Worm (Caenorhabditis elegans) whole organism, L4 larva: ENCODE measurements around the gene R03G8.6.
A peak's percentile ranks its signal among the peaks of the same experiment; 100 is the strongest.

Experiments
- D1046.2 ChIP-seq: fragments of 200-800 bp; sonication (Bioruptor generic); IDR thresholded peaks from 2 replicates; pipeline ENCODE4 v1.3.6; 2022; ENCODE audit warnings: missing genetic modification characterization, missing compliant biosample characterization
- F10B5.3 ChIP-seq: sonication (generic microtip); optimal IDR thresholded peaks from 2 replicates; lab custom pipeline; 2016; ENCODE audit warnings: mild to moderate bottlenecking, missing genetic modification characterization, missing compliant biosample characterization
- F37D6.2 ChIP-seq: sonication (generic microtip); optimal IDR thresholded peaks from 2 replicates; lab custom pipeline; 2016; ENCODE audit warnings: mild to moderate bottlenecking, missing genetic modification characterization, missing compliant biosample characterization
- R02D3.7 ChIP-seq: fragments of 150-350 bp; sonication (generic microtip); optimal IDR thresholded peaks from 3 replicates; lab custom pipeline; 2014; ENCODE audit warnings: missing biosample characterization, missing genetic modification characterization
- T26A8.4 ChIP-seq: fragments of 200-800 bp; sonication (Bioruptor generic); IDR thresholded peaks from 2 replicates; pipeline ENCODE4 v1.3.6; 2022; ENCODE audit warnings: missing genetic modification characterization, missing compliant biosample characterization
- Y48G9A.11 ChIP-seq: fragments of 200-800 bp; sonication (Bioruptor generic); IDR thresholded peaks from 2 replicates; pipeline ENCODE4 v1.3.6; 2022; ENCODE audit warnings: missing genetic modification reagents, missing genetic modification characterization, missing compliant biosample characterization
- Y75B8A.6 ChIP-seq: fragments of 200-800 bp; sonication (Bioruptor generic); IDR thresholded peaks from 2 replicates; pipeline ENCODE4 v1.3.6; 2022; ENCODE audit warnings: missing genetic modification reagents, missing genetic modification characterization, missing compliant biosample characterization
- aha-1 ChIP-seq: fragments of 150-350 bp; peaks from one replicate; lab custom pipeline; 2014; ENCODE audit warnings: missing biosample characterization, missing genetic modification characterization
- arid-1 ChIP-seq: fragments of 200-800 bp; sonication (Bioruptor generic); conservative IDR thresholded peaks from 2 replicates; pipeline ENCODE4 v1.3.6; 2022; ENCODE audit warnings: missing genetic modification reagents, missing genetic modification characterization, missing compliant biosample characterization
- ceh-20 ChIP-seq: fragments of 200-800 bp; sonication (Bioruptor generic); IDR thresholded peaks from 2 replicates; pipeline ENCODE4 v1.3.6; 2022; ENCODE audit warnings: missing genetic modification reagents, missing genetic modification characterization, missing compliant biosample characterization
- ceh-28 ChIP-seq: fragments of 150-350 bp; optimal IDR thresholded peaks from 2 replicates; lab custom pipeline; 2014; ENCODE audit warnings: missing biosample characterization, missing genetic modification reagents, missing genetic modification characterization
- ceh-62 ChIP-seq: sonication (generic microtip); optimal IDR thresholded peaks from 2 replicates; lab custom pipeline; 2017; ENCODE audit warnings: missing biosample characterization, missing genetic modification characterization
- ceh-82 ChIP-seq: sonication (generic microtip); optimal IDR thresholded peaks from 2 replicates; lab custom pipeline; 2017; ENCODE audit warnings: missing biosample characterization, missing genetic modification characterization
- cey-2 ChIP-seq: sonication (generic microtip); optimal IDR thresholded peaks from 3 replicates; lab custom pipeline; 2017; ENCODE audit warnings: missing genetic modification characterization, mild to moderate bottlenecking, missing compliant biosample characterization, antibody characterized with exemption, borderline replicate concordance; ENCODE audit not compliant: insufficient read depth
- daf-12 ChIP-seq: fragments of 150-350 bp; optimal IDR thresholded peaks from 2 replicates; lab custom pipeline; 2014; ENCODE audit warnings: missing biosample characterization, missing genetic modification reagents, missing genetic modification characterization
- daf-8 ChIP-seq: fragments of 200-800 bp; sonication (Bioruptor generic); IDR thresholded peaks from 2 replicates; pipeline ENCODE4 v1.3.6; 2022; ENCODE audit warnings: missing genetic modification characterization, missing compliant biosample characterization
- dmd-9 ChIP-seq: fragments of 200-800 bp; sonication (Bioruptor generic); IDR thresholded peaks from 2 replicates; pipeline ENCODE4 v1.3.6; 2022; ENCODE audit warnings: missing genetic modification reagents, missing genetic modification characterization, missing compliant biosample characterization
- dpl-1 ChIP-seq: fragments of 150-350 bp; optimal IDR thresholded peaks from 2 replicates; lab custom pipeline; 2014; ENCODE audit warnings: missing biosample characterization, missing genetic modification reagents, missing genetic modification characterization
- fos-1 ChIP-seq: fragments of 150-350 bp; optimal IDR thresholded peaks from 2 replicates; lab custom pipeline; 2014; ENCODE audit warnings: missing biosample characterization, missing genetic modification characterization
- hif-1 ChIP-seq, 2 experiments: sonication (generic microtip); optimal IDR thresholded peaks; 2 replicates each; lab custom pipeline; 2016 to 2017; ENCODE audit warnings: missing compliant biosample characterization in 2 of 2, missing genetic modification characterization in 2 of 2, missing genetic modification reagents in 2 of 2, missing genotype in 2 of 2, mild to moderate bottlenecking in 1 of 2
- hlh-11 ChIP-seq: fragments of 200-800 bp; sonication (Bioruptor generic); optimal IDR thresholded peaks from 2 replicates; lab custom pipeline; 2018; ENCODE audit warnings: mild to moderate bottlenecking, missing genetic modification characterization, missing compliant biosample characterization
- hmg-1.1 ChIP-seq: fragments of 200-800 bp; sonication (Bioruptor generic); IDR thresholded peaks from 2 replicates; pipeline ENCODE4 v1.3.6; 2022; ENCODE audit warnings: missing genetic modification reagents, missing genetic modification characterization, missing compliant biosample characterization
- jun-1 ChIP-seq: fragments of 150-350 bp; optimal IDR thresholded peaks from 2 replicates; lab custom pipeline; 2014; ENCODE audit warnings: missing biosample characterization, missing genetic modification reagents, missing genetic modification characterization
- lin-1 ChIP-seq: fragments of 200-800 bp; sonication (Bioruptor generic); IDR thresholded peaks from 2 replicates; pipeline ENCODE4 v1.3.6; 2022; ENCODE audit warnings: missing genetic modification reagents, missing genetic modification characterization, missing compliant biosample characterization
- lsy-2 ChIP-seq, 2 experiments: fragments of 150-350 bp in 1 of 2; sonication (generic microtip) in 1 of 2; optimal IDR thresholded peaks; 2 replicates each; lab custom pipeline; 2014 to 2017; ENCODE audit warnings: missing biosample characterization in 2 of 2, missing genetic modification characterization in 2 of 2
- madf-5 ChIP-seq, 2 experiments: fragments of 200-800 bp; sonication (Bioruptor generic); IDR thresholded peaks; 2 replicates each; pipeline ENCODE4 v1.3.6; 2022; ENCODE audit warnings: missing compliant biosample characterization in 2 of 2, missing genetic modification characterization in 2 of 2
- mdl-1 ChIP-seq, 2 experiments: fragments of 150-350 bp in 1 of 2; sonication (generic microtip) in 1 of 2; optimal IDR thresholded peaks; 2 replicates each; lab custom pipeline; 2014 to 2017; ENCODE audit warnings: missing biosample characterization in 2 of 2, missing genetic modification characterization in 2 of 2
- mdt-29 ChIP-seq: fragments of 200-800 bp; sonication (Bioruptor generic); IDR thresholded peaks from 2 replicates; pipeline ENCODE4 v1.3.6; 2022; ENCODE audit warnings: missing genetic modification reagents, missing genetic modification characterization, missing compliant biosample characterization
- mep-1 ChIP-seq: fragments of 150-350 bp; sonication (generic microtip); optimal IDR thresholded peaks from 3 replicates; lab custom pipeline; 2014; ENCODE audit warnings: missing biosample characterization, missing genetic modification characterization
- mes-2 ChIP-seq: sonication (generic microtip); optimal IDR thresholded peaks from 2 replicates; lab custom pipeline; 2016; ENCODE audit warnings: missing genotype, mild to moderate bottlenecking, missing genetic modification characterization, missing compliant biosample characterization; ENCODE audit not compliant: poor library complexity, severe bottlenecking
- nhr-102 ChIP-seq: sonication (generic microtip); optimal IDR thresholded peaks from 2 replicates; lab custom pipeline; 2016; ENCODE audit warnings: mild to moderate bottlenecking, missing genetic modification characterization, moderate library complexity, missing compliant biosample characterization
- nhr-42 ChIP-seq: fragments of 200-800 bp; sonication (Bioruptor generic); IDR thresholded peaks from 2 replicates; pipeline ENCODE4 v1.3.6; 2022; ENCODE audit warnings: missing genetic modification characterization, missing compliant biosample characterization
- nhr-48 ChIP-seq: sonication (generic microtip); optimal IDR thresholded peaks from 2 replicates; lab custom pipeline; 2016; ENCODE audit warnings: mild to moderate bottlenecking, missing genetic modification characterization, missing compliant biosample characterization
- nhr-6 ChIP-seq: fragments of 150-350 bp; optimal IDR thresholded peaks from 2 replicates; lab custom pipeline; 2014; ENCODE audit warnings: missing biosample characterization, missing genetic modification characterization
- php-3 ChIP-seq: fragments of 200-800 bp; sonication (Bioruptor generic); IDR thresholded peaks from 2 replicates; pipeline ENCODE4 v1.3.6; 2022; ENCODE audit warnings: missing genetic modification reagents, missing genetic modification characterization, missing compliant biosample characterization
- pqm-1 ChIP-seq: sonication (generic microtip); optimal IDR thresholded peaks from 2 replicates; lab custom pipeline; 2017; ENCODE audit warnings: missing biosample characterization, missing genetic modification characterization
- rbr-2 ChIP-seq: sonication (generic microtip); optimal IDR thresholded peaks from 2 replicates; lab custom pipeline; 2016; ENCODE audit warnings: missing genotype, missing genetic modification characterization, missing compliant biosample characterization
- set-16 ChIP-seq: fragments of 200-800 bp; sonication (Bioruptor generic); IDR thresholded peaks from 2 replicates; pipeline ENCODE4 v1.3.6; 2022; ENCODE audit warnings: missing genetic modification reagents, missing genetic modification characterization, missing compliant biosample characterization
- spr-1 ChIP-seq: sonication (generic microtip); optimal IDR thresholded peaks from 2 replicates; lab custom pipeline; 2016; ENCODE audit warnings: mild to moderate bottlenecking, missing genetic modification characterization, missing compliant biosample characterization
- tag-97 ChIP-seq: fragments of 200-800 bp; sonication (Bioruptor generic); IDR thresholded peaks from 2 replicates; pipeline ENCODE4 v1.3.6; 2022; ENCODE audit warnings: missing genetic modification characterization, missing compliant biosample characterization
- tra-1 ChIP-seq: fragments of 200-800 bp; sonication (Bioruptor generic); IDR thresholded peaks from 2 replicates; pipeline ENCODE4 v1.3.6; 2022; ENCODE audit warnings: missing genetic modification reagents, missing genetic modification characterization, missing compliant biosample characterization
- unc-39 ChIP-seq: sonication (generic microtip); optimal IDR thresholded peaks from 2 replicates; lab custom pipeline; 2017; ENCODE audit warnings: missing biosample characterization, missing genetic modification characterization
- vab-7 ChIP-seq: fragments of 200-800 bp; sonication (Bioruptor generic); IDR thresholded peaks from 2 replicates; pipeline ENCODE4 v1.3.6; 2022; ENCODE audit warnings: missing genetic modification reagents, missing genetic modification characterization, missing compliant biosample characterization
- zag-1 ChIP-seq: fragments of 150-350 bp; optimal IDR thresholded peaks from 2 replicates; lab custom pipeline; 2014; ENCODE audit warnings: missing biosample characterization, missing genetic modification characterization
- zfp-2 ChIP-seq: sonication (generic microtip); optimal IDR thresholded peaks from 2 replicates; lab custom pipeline; 2016; ENCODE audit warnings: mild to moderate bottlenecking, missing genetic modification characterization, missing compliant biosample characterization
- zfp-3 ChIP-seq: fragments of 200-800 bp; sonication (Bioruptor generic); conservative IDR thresholded peaks from 2 replicates; pipeline ENCODE4 v1.3.6; 2022; ENCODE audit warnings: missing genetic modification reagents, missing genetic modification characterization, missing compliant biosample characterization
- zip-2 ChIP-seq: fragments of 150-350 bp; optimal IDR thresholded peaks from 2 replicates; lab custom pipeline; 2014; ENCODE audit warnings: missing biosample characterization, missing genetic modification characterization
- ztf-11 ChIP-seq: fragments of 150-350 bp; optimal IDR thresholded peaks from 2 replicates; lab custom pipeline; 2014; ENCODE audit warnings: missing biosample characterization, missing genetic modification characterization
- ztf-7 ChIP-seq: fragments of 150-350 bp; optimal IDR thresholded peaks from 2 replicates; lab custom pipeline; 2014; ENCODE audit warnings: missing biosample characterization, missing genetic modification characterization

The R03G8.6 gene

DNA sequence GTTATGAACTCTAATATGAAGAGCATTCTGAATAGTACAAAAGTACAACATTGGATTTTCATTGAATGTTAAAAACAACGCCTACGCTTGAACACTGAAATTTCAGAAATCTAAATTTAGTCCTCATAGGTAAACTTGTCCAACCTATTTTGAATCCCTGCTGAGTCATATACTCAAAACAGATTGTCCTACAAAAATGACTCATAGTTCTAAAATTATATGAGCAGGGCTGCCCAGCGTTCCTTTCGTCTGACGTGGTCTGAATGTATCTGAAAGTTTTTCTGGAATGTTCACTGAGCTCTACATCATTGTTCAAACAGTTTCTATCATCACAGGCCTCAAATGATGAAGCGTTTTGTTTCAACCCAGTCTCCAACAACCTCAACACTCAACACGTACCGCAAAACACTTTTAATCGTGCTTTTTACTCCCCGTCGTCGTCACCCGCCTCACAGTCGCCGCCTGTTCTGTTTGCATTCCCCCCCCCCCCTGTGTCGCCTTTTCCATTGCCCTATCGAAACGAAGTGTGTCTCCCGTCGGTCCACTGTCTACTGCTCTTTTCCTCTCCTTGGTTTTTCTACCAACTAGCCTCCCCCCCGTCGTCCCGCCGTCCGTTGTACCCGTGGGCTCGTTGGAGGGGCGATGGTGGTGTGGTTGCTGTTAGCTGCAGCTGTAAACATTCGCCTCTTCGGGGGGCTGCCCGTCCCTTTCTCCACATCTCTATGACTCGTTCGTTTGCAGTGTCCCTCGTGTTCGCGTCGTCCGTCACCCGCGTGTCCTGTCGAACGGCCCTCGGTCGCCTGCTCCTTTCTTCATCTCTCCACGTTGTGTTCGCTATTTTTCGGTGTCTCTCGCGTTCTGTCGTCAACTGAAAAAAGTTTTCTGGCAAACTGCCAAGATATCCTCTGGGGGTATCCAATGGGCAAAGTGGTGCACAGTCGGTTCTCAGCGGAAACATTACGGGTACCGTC lies 43.7 kb upstream of the R03G8.6 start (continued):
- TF ChIP-seq R02D3.7 (tag; lab: Kevin White, UChicago) (no peak), ztf-7 (tag; lab: Kevin White, UChicago) (peak; percentile 17), rbr-2 (tag; lab: Kevin White, UChicago) (peak; percentile 84), D1046.2 (GFP tag; lab: Robert Waterston, UW) (0 out of 2 replicates have a peak, but pooled peaks have one; percentile 21), ceh-62 (tag; lab: Kevin White, UChicago) (no peak), hmg-1.1 (peak; percentile 75), dpl-1 (GFP tag; lab: Kevin White, UChicago) (peak; percentile 28), F37D6.2 (peak; percentile 26), zag-1 (tag; lab: Kevin White, UChicago) (no peak), hlh-11 (tag; lab: Kevin White, UChicago) (peak; percentile 95), lin-1 (0 out of 2 replicates have a peak, but pooled peaks have one; percentile 63), lsy-2 (tag; optimal IDR thresholded peaks at IDR 0.05; lab: Kevin White, UChicago) (peak; percentile 62 to 76), tra-1 (0 out of 2 replicates have a peak, but pooled peaks have one; percentile 61), madf-5 (GFP tag; IDR thresholded peaks at IDR 0.05; lab: Robert Waterston, UW) (no peak), arid-1 (0 out of 2 replicates have a peak, but pooled peaks have one; percentile 29), zfp-2 (no peak), set-16 (peak; percentile 97), daf-8 (GFP tag; lab: Robert Waterston, UW) (no peak), unc-39 (tag; lab: Kevin White, UChicago) (no peak), mdt-29 (GFP tag; lab: Robert Waterston, UW) (0 out of 2 replicates have a peak, but pooled peaks have one; percentile 43), ceh-20 (GFP tag; lab: Robert Waterston, UW) (peak; percentile 74), vab-7 (GFP tag; lab: Robert Waterston, UW) (no peak), php-3 (GFP tag; lab: Robert Waterston, UW) (0 out of 2 replicates have a peak, but pooled peaks have one; percentile 51), F10B5.3 (tag; lab: Kevin White, UChicago) (no peak), aha-1 (tag; lab: Kevin White, UChicago) (peak; percentile 97), ceh-28 (tag; lab: Kevin White, UChicago) (no peak), ceh-82 (tag; lab: Kevin White, UChicago) (no peak), cey-2 (tag; lab: Kevin White, UChicago) (no peak), nhr-6 (tag; lab: Kevin White, UChicago) (peak; percentile 40), jun-1 (peak; percentile 74), zfp-3 (GFP tag; lab: Robert Waterston, UW) (0 out of 2 replicates have a peak, but pooled peaks have one; percentile 46), zip-2 (peak; percentile 23), tag-97 (GFP tag; lab: Robert Waterston, UW) (no peak), nhr-48 (tag; lab: Kevin White, UChicago) (peak; percentile 51), Y75B8A.6 (GFP tag; lab: Robert Waterston, UW) (no peak), mes-2 (peak; percentile 49), pqm-1 (peak; percentile 33), T26A8.4 (GFP tag; lab: Robert Waterston, UW) (peak; percentile 47; the same call in 1 of the 2 replicates), ztf-11 (tag; lab: Kevin White, UChicago) (no peak), fos-1 (tag; lab: Kevin White, UChicago) (peak; percentile 15), spr-1 (no peak), mep-1 (peak; percentile 82), nhr-102 (peak; percentile 57), daf-12 (tag; lab: Kevin White, UChicago) (no peak), mdl-1 (tag; optimal IDR thresholded peaks at IDR 0.05; lab: Kevin White, UChicago) (peak; percentile 73 to 94), hif-1 (tag; optimal IDR thresholded peaks at IDR 0.05; lab: Kevin White, UChicago) (peak in 1 of 2 experiments; percentile 13), dmd-9 (no peak), Y48G9A.11 (GFP tag; lab: Robert Waterston, UW) (no peak), nhr-42 (GFP tag; lab: Robert Waterston, UW) (0 out of 2 replicates have a peak, but pooled peaks have one; percentile 55)
